Fruit fly (Drosophila melanogaster): ENCODE results near the gene CG33281.

dm6 chr2L:3341231-3341935 lies 17.3 kb downstream of the CG33281 start:
- TF ChIP-seq CG8632 (GFP tag; optimal IDR thresholded peaks at IDR 0.05) (peak; percentile 60), CG16779 (tag; optimal IDR thresholded peaks at IDR 0.05) (no peak), spab (GFP tag; optimal IDR thresholded peaks at IDR 0.05) (no peak), lz (GFP tag; optimal IDR thresholded peaks at IDR 0.05) (peak; percentile 75), eg (GFP tag; IDR thresholded peaks at IDR 0.05) (no peak; the same call in 2 of the 3 replicates)
